Fruit fly (Drosophila melanogaster) whole organism, embryonic: ENCODE measurements around the gene CG6739.

ENCODE experiments used
- Abd-B ChIP-seq: fragments of 200-800 bp; sonication (Bioruptor generic); optimal IDR thresholded peaks from 2 replicates; lab custom pipeline; 2018; ENCODE audit warnings: missing biosample characterization, mild to moderate bottlenecking, missing genetic modification characterization, moderate library complexity
- Atf-2 ChIP-seq: fragments of 200-800 bp; sonication (Bioruptor generic); optimal IDR thresholded peaks from 2 replicates; lab custom pipeline; 2016; ENCODE audit warnings: missing biosample characterization, missing genetic modification characterization
- Atf3 ChIP-seq: fragments of 200-800 bp; sonication (Bioruptor generic); optimal IDR thresholded peaks from 3 replicates; lab custom pipeline; 2016; ENCODE audit warnings: missing biosample characterization, missing genetic modification characterization
- CG11093 ChIP-seq: fragments of 200-800 bp; sonication (Bioruptor generic); IDR thresholded peaks from 3 replicates; pipeline ENCODE4 v1.3.6; 2022; ENCODE audit warnings: missing biosample characterization, missing genetic modification characterization
- CG11696 ChIP-seq: fragments of 200-800 bp; sonication (Bioruptor generic); IDR thresholded peaks from 2 replicates; pipeline ENCODE4 v1.3.6; 2022; ENCODE audit warnings: missing biosample characterization, missing genetic modification characterization
- CG12104 ChIP-seq: fragments of 200-800 bp; sonication (Bioruptor generic); optimal IDR thresholded peaks from 3 replicates; lab custom pipeline; 2016; ENCODE audit warnings: missing biosample characterization, missing genetic modification characterization
- CG1233 ChIP-seq: fragments of 200-800 bp; sonication (Bioruptor generic); optimal IDR thresholded peaks from 4 replicates; lab custom pipeline; 2018; ENCODE audit warnings: missing biosample characterization, mild to moderate bottlenecking, missing genetic modification characterization
- CG14710 ChIP-seq: fragments of 200-800 bp; sonication (Bioruptor generic); optimal IDR thresholded peaks from 3 replicates; lab custom pipeline; 2019; ENCODE audit warnings: missing biosample characterization, mild to moderate bottlenecking, missing genetic modification characterization, moderate library complexity
- CG14965 ChIP-seq: fragments of 200-800 bp; sonication (Bioruptor generic); optimal IDR thresholded peaks from 2 replicates; lab custom pipeline; 2016; ENCODE audit warnings: missing biosample characterization, missing genetic modification characterization, borderline replicate concordance
- CG15269 ChIP-seq: fragments of 200-800 bp; sonication (Bioruptor generic); optimal IDR thresholded peaks from 2 replicates; lab custom pipeline; 2018; ENCODE audit warnings: missing biosample characterization, mild to moderate bottlenecking, missing genetic modification characterization, moderate library complexity
- CG17186 ChIP-seq: fragments of 200-800 bp; sonication (Bioruptor generic); optimal IDR thresholded peaks from 3 replicates; lab custom pipeline; 2017; ENCODE audit warnings: missing biosample characterization, missing genetic modification reagents, missing genetic modification characterization
- CG18764 ChIP-seq: fragments of 200-800 bp; sonication (Bioruptor generic); optimal IDR thresholded peaks from 3 replicates; lab custom pipeline; 2016; ENCODE audit warnings: missing biosample characterization, missing genetic modification characterization
- CG31224 ChIP-seq: fragments of 200-800 bp; sonication (Bioruptor generic); IDR thresholded peaks from 2 replicates; pipeline ENCODE4 v1.3.6; 2022; ENCODE audit warnings: missing biosample characterization, missing genetic modification characterization
- CG34422 ChIP-seq: fragments of 200-800 bp; sonication (Bioruptor generic); IDR thresholded peaks from 3 replicates; pipeline ENCODE4 v1.3.6; 2022; ENCODE audit warnings: missing biosample characterization, missing genetic modification characterization
- CG4360 ChIP-seq: fragments of 200-800 bp; sonication (Bioruptor generic); IDR thresholded peaks from 2 replicates; pipeline ENCODE4 v1.3.6; 2022; ENCODE audit warnings: missing biosample characterization, missing genetic modification characterization
- CG7357 ChIP-seq: fragments of 200-800 bp; sonication (Bioruptor generic); IDR thresholded peaks from 3 replicates; pipeline ENCODE4 v1.3.6; 2022; ENCODE audit warnings: missing biosample characterization, missing genetic modification characterization
- CG8290 ChIP-seq, 3 experiments: fragments of 200-800 bp; sonication (Bioruptor generic); optimal IDR thresholded peaks; 2 replicates each; lab custom pipeline; 2016 to 2019; ENCODE audit warnings: missing biosample characterization in 3 of 3, missing genetic modification characterization in 3 of 3, mild to moderate bottlenecking in 2 of 3, moderate library complexity in 1 of 3
- CG9727 ChIP-seq: fragments of 200-800 bp; sonication (Bioruptor generic); optimal IDR thresholded peaks from 3 replicates; lab custom pipeline; 2017; ENCODE audit warnings: missing biosample characterization, mild to moderate bottlenecking, missing genetic modification characterization
- CoRest ChIP-seq: fragments of 200-800 bp; sonication (Bioruptor generic); optimal IDR thresholded peaks from 3 replicates; lab custom pipeline; 2018; ENCODE audit warnings: missing biosample characterization, mild to moderate bottlenecking, missing genetic modification characterization, moderate library complexity
- D ChIP-seq, 2 experiments: fragments of 200-800 bp in 1 of 2; fragments of >200 bp in 1 of 2; sonication (Bioruptor generic) in 1 of 2; optimal IDR thresholded peaks; 2 replicates in 1 of 2; 3 replicates in 1 of 2; lab custom pipeline; 2017; ENCODE audit warnings: mild to moderate bottlenecking in 1 of 2, missing biosample characterization in 1 of 2, missing genetic modification characterization in 1 of 2, missing genetic modification reagents in 1 of 2
- HLH4C ChIP-seq: fragments of 200-800 bp; sonication (Bioruptor generic); IDR thresholded peaks from 3 replicates; pipeline ENCODE4 v1.3.6; 2022; ENCODE audit warnings: missing biosample characterization, missing genetic modification characterization; ENCODE audit not compliant: partially characterized antibody
- HLHmδ ChIP-seq: fragments of 200-800 bp; sonication (Bioruptor generic); optimal IDR thresholded peaks from 2 replicates; lab custom pipeline; 2018; ENCODE audit warnings: missing biosample characterization, mild to moderate bottlenecking, missing genetic modification characterization, moderate library complexity
- Hr3 ChIP-seq: fragments of 200-800 bp; sonication (Bioruptor generic); optimal IDR thresholded peaks from 3 replicates; lab custom pipeline; 2016; ENCODE audit warnings: missing biosample characterization, missing genetic modification characterization
- Hsf ChIP-seq: fragments of 200-800 bp; sonication (Bioruptor generic); optimal IDR thresholded peaks from 3 replicates; lab custom pipeline; 2016; ENCODE audit warnings: missing biosample characterization, missing genetic modification characterization
- Nf-YA ChIP-seq: fragments of 200-800 bp; sonication (Bioruptor generic); IDR thresholded peaks from 2 replicates; pipeline ENCODE4 v1.3.6; 2022; ENCODE audit warnings: missing biosample characterization, missing genetic modification characterization
- Ptx1 ChIP-seq: fragments of 200-800 bp; sonication (Bioruptor generic); IDR thresholded peaks from 2 replicates; pipeline ENCODE4 v1.3.6; 2022; ENCODE audit warnings: missing biosample characterization, missing genetic modification characterization
- Side ChIP-seq: fragments of 200-800 bp; sonication (Bioruptor generic); optimal IDR thresholded peaks from 2 replicates; lab custom pipeline; 2016; ENCODE audit warnings: missing biosample characterization, missing genetic modification characterization
- Vsx1 ChIP-seq: fragments of 200-800 bp; sonication (Bioruptor generic); optimal IDR thresholded peaks from 2 replicates; lab custom pipeline; 2017; ENCODE audit warnings: missing biosample characterization, mild to moderate bottlenecking, missing genetic modification characterization, missing genetic modification reagents
- az2 ChIP-seq: fragments of 200-800 bp; sonication (Bioruptor generic); optimal IDR thresholded peaks from 3 replicates; lab custom pipeline; 2016; ENCODE audit warnings: missing biosample characterization, missing genetic modification characterization
- cwo ChIP-seq: fragments of 200-800 bp; sonication (Bioruptor generic); optimal IDR thresholded peaks from 3 replicates; lab custom pipeline; 2017; ENCODE audit warnings: missing biosample characterization, missing genetic modification characterization, mild to moderate bottlenecking, moderate library complexity, missing genetic modification reagents
- dan ChIP-seq: fragments of 200-800 bp; sonication (Bioruptor generic); IDR thresholded peaks from 2 replicates; pipeline ENCODE4 v1.3.6; 2022; ENCODE audit warnings: missing biosample characterization, missing genetic modification characterization
- dmrt11E ChIP-seq: fragments of 200-800 bp; sonication (Bioruptor generic); optimal IDR thresholded peaks from 3 replicates; lab custom pipeline; 2018; ENCODE audit warnings: missing biosample characterization, mild to moderate bottlenecking, missing genetic modification characterization, moderate library complexity
- exex ChIP-seq: fragments of 200-800 bp; sonication (Bioruptor generic); optimal IDR thresholded peaks from 4 replicates; lab custom pipeline; 2018; ENCODE audit warnings: missing biosample characterization, mild to moderate bottlenecking, missing genetic modification characterization, moderate library complexity
- fu2 ChIP-seq: fragments of 200-800 bp; sonication (Bioruptor generic); optimal IDR thresholded peaks from 2 replicates; lab custom pipeline; 2016; ENCODE audit warnings: missing biosample characterization, missing genetic modification characterization
- gem ChIP-seq: fragments of 200-800 bp; sonication (Bioruptor generic); optimal IDR thresholded peaks from 2 replicates; lab custom pipeline; 2019; ENCODE audit warnings: missing biosample characterization, mild to moderate bottlenecking, missing genetic modification characterization, moderate library complexity
- gt ChIP-seq: fragments of 200-800 bp; sonication (Bioruptor generic); IDR thresholded peaks from 2 replicates; pipeline ENCODE4 v1.3.6; 2022; ENCODE audit warnings: missing biosample characterization, missing genetic modification characterization
- lab ChIP-seq: fragments of 200-800 bp; sonication (Bioruptor generic); optimal IDR thresholded peaks from 3 replicates; lab custom pipeline; 2017; ENCODE audit warnings: missing biosample characterization, missing genetic modification characterization, mild to moderate bottlenecking, moderate library complexity, missing genetic modification reagents
- lov ChIP-seq, 2 experiments: fragments of 200-800 bp in 1 of 2; fragments of >200 bp in 1 of 2; sonication (Bioruptor generic) in 1 of 2; IDR thresholded peaks in 1 of 2; optimal IDR thresholded peaks in 1 of 2; 2 replicates in 1 of 2; 3 replicates in 1 of 2; pipeline versions ENCODE4 v1.3.6 to Lab custom; 2017 to 2022; ENCODE audit warnings: missing biosample characterization in 1 of 2, missing genetic modification characterization in 1 of 2
- phol ChIP-seq: fragments of 200-800 bp; sonication (Bioruptor generic); optimal IDR thresholded peaks from 3 replicates; lab custom pipeline; 2018; ENCODE audit warnings: missing biosample characterization, mild to moderate bottlenecking, missing genetic modification characterization, moderate library complexity
- pum ChIP-seq: fragments of 200-800 bp; sonication (Bioruptor generic); optimal IDR thresholded peaks from 2 replicates; lab custom pipeline; 2016; ENCODE audit warnings: missing biosample characterization, missing genetic modification characterization
- pzg ChIP-seq: fragments of 200-800 bp; sonication (Bioruptor generic); optimal IDR thresholded peaks from 3 replicates; lab custom pipeline; 2018; ENCODE audit warnings: missing biosample characterization, mild to moderate bottlenecking, missing genetic modification characterization, moderate library complexity
- run ChIP-seq: fragments of 200-800 bp; sonication (Bioruptor generic); optimal IDR thresholded peaks from 3 replicates; lab custom pipeline; 2018; ENCODE audit warnings: missing biosample characterization, mild to moderate bottlenecking, missing genetic modification characterization
- sim ChIP-seq: fragments of 200-800 bp; sonication (Bioruptor generic); IDR thresholded peaks from 2 replicates; pipeline ENCODE4 v1.3.6; 2022; ENCODE audit warnings: missing biosample characterization, missing genetic modification characterization
- tin ChIP-seq: fragments of 200-800 bp; sonication (Bioruptor generic); optimal IDR thresholded peaks from 3 replicates; lab custom pipeline; 2016; ENCODE audit warnings: missing biosample characterization, missing genetic modification characterization
- twi ChIP-seq: fragments of 200-800 bp; optimal IDR thresholded peaks from 2 replicates; lab custom pipeline; 2019; ENCODE audit warnings: missing biosample characterization, mild to moderate bottlenecking, missing genetic modification characterization, moderate library complexity
- unc-4 ChIP-seq: fragments of 200-800 bp; sonication (Bioruptor generic); IDR thresholded peaks from 2 replicates; pipeline ENCODE4 v1.3.6; 2022; ENCODE audit warnings: missing biosample characterization, missing genetic modification characterization; ENCODE audit not compliant: partially characterized antibody
- z ChIP-seq: fragments of 200-800 bp; sonication (Bioruptor generic); IDR thresholded peaks from 3 replicates; pipeline ENCODE4 v1.3.6; 2022; ENCODE audit warnings: missing biosample characterization, missing genetic modification characterization
- zfh1 ChIP-seq: fragments of 200-800 bp; sonication (Bioruptor generic); IDR thresholded peaks from 3 replicates; pipeline ENCODE4 v1.3.6; 2022; ENCODE audit warnings: missing biosample characterization, missing genetic modification characterization

Gene CG6739

dm6 chr2L:7635156-7635555 is 27.0 kb downstream of the CG6739 start (continued):
- TF ChIP-seq Hr3 (GFP tag; lab: Kevin White, UChicago) (no peak), gem (tag; lab: Kevin White, UChicago) (peak; percentile 59), Vsx1 (GFP tag; lab: Kevin White, UChicago) (no peak), HLH4C (no peak), CG9727 (GFP tag; lab: Kevin White, UChicago) (peak; percentile 67), CG34422 (GFP tag; lab: Robert Waterston, UW) (peak; percentile 45; the same call in 2 of the 3 replicates), Side (GFP tag; lab: Kevin White, UChicago) (peak; percentile 21), CG1233 (GFP tag; lab: Kevin White, UChicago) (peak; percentile 33), Ptx1 (peak; percentile 30; the same call in 1 of the 2 replicates), exex (tag; lab: Kevin White, UChicago) (no peak), zfh1 (peak; percentile 79; the same call in 2 of the 3 replicates), pum (GFP tag; lab: Kevin White, UChicago) (peak; percentile 18), unc-4 (GFP tag; lab: Robert Waterston, UW) (no peak), CG14965 (peak; percentile 29), gt (0 out of 2 replicates have a peak, but pooled peaks have one; percentile 17), CG4360 (GFP tag; lab: Robert Waterston, UW) (peak; percentile 45; the same call in 1 of the 2 replicates), CG11696 (0 out of 2 replicates have a peak, but pooled peaks have one; percentile 27), twi (tag; lab: Kevin White, UChicago) (peak; percentile 12), CG15269 (tag; lab: Kevin White, UChicago) (no peak), CG8290 (GFP tag; optimal IDR thresholded peaks at IDR 0.05; lab: Kevin White, UChicago) (no peak), CG8290 (tag; optimal IDR thresholded peaks at IDR 0.05; lab: Kevin White, UChicago) (no peak), CG12104 (no peak), Hsf (peak; percentile 23), CG18764 (GFP tag; lab: Kevin White, UChicago) (peak; percentile 4), dan (GFP tag; lab: Robert Waterston, UW) (no peak), pzg (no peak), CG14710 (tag; lab: Kevin White, UChicago) (peak; percentile 62), CG17186 (GFP tag; lab: Kevin White, UChicago) (no peak), lov (optimal IDR thresholded peaks at IDR 0.05; lab: Kevin White, UChicago) (no peak), lov (GFP tag; IDR thresholded peaks at IDR 0.05; lab: Robert Waterston, UW) (peak; percentile 71; the same call in 1 of the 3 replicates), sim (GFP tag; lab: Robert Waterston, UW) (no peak), Atf3 (peak; percentile 18), fu2 (GFP tag; lab: Kevin White, UChicago) (no peak), CG7357 (GFP tag; lab: Robert Waterston, UW) (peak; percentile 19; the same call in 1 of the 3 replicates), Atf-2 (peak; percentile 3), lab (peak; percentile 39), az2 (GFP tag; lab: Kevin White, UChicago) (peak; percentile 47), z (GFP tag; lab: Robert Waterston, UW) (0 out of 3 replicates have a peak, but pooled peaks have one; percentile 17), Abd-B (GFP tag; lab: Kevin White, UChicago) (peak; percentile 10), phol (tag; lab: Kevin White, UChicago) (peak; percentile 70), run (tag; lab: Kevin White, UChicago) (no peak), CoRest (peak; percentile 7), CG31224 (no peak), Nf-YA (GFP tag; lab: Robert Waterston, UW) (no peak), tin (peak; percentile 25), dmrt11E (tag; lab: Kevin White, UChicago) (peak; percentile 70), D (optimal IDR thresholded peaks at IDR 0.05; lab: Kevin White, UChicago) (no peak), D (GFP tag; optimal IDR thresholded peaks at IDR 0.05; lab: Kevin White, UChicago) (peak; percentile 51), CG11093 (GFP tag; lab: Robert Waterston, UW) (peak; percentile 66; the same call in 2 of the 3 replicates), HLHmδ (GFP tag; lab: Kevin White, UChicago) (no peak), cwo (GFP tag; lab: Kevin White, UChicago) (no peak)
